Worm (Caenorhabditis elegans) whole organism, early embryonic: Measurements from ENCODE around the gene F15G9.6.

Experiments
- aly-1 ChIP-seq: sonication (generic microtip); optimal IDR thresholded peaks from 2 replicates; lab custom pipeline; 2016; ENCODE audit warnings: missing genetic modification characterization, missing compliant biosample characterization
- ama-1 ChIP-seq: fragments of 150-350 bp; optimal IDR thresholded peaks from 2 replicates; lab custom pipeline; 2014
- hmg-4 ChIP-seq: fragments of 200-800 bp; sonication (Bioruptor generic); optimal IDR thresholded peaks from 2 replicates; lab custom pipeline; 2018; ENCODE audit warnings: mild to moderate bottlenecking, missing genetic modification characterization, missing compliant biosample characterization
- pes-1 ChIP-seq: fragments of 200-800 bp; sonication (Bioruptor generic); IDR thresholded peaks from 2 replicates; pipeline ENCODE4 v1.3.6; 2022; ENCODE audit warnings: missing genetic modification reagents, missing genetic modification characterization, missing compliant biosample characterization
- tbx-11 ChIP-seq: fragments of 200-800 bp; sonication (Bioruptor generic); IDR thresholded peaks from 2 replicates; pipeline ENCODE4 v1.3.6; 2022; ENCODE audit warnings: missing genetic modification characterization, missing compliant biosample characterization

ce11 chrX:9742058-9742457 is 32.5 kb downstream of the F15G9.6 start:
- no peak for TF ChIP-seq hmg-4 (GFP tag; lab: Kevin White, UChicago)
- no peak for TF ChIP-seq ama-1
- TF ChIP-seq aly-1 (tag; lab: Kevin White, UChicago), result no peak
- no peak for TF ChIP-seq tbx-11 (GFP tag; lab: Robert Waterston, UW)
- TF ChIP-seq pes-1 (GFP tag; lab: Robert Waterston, UW), result no peak
